Worm (Caenorhabditis elegans) whole organism, late embryonic: ENCODE data around the gene srh-281.

Source experiments
- C38D4.7 ChIP-seq: fragments of 200-800 bp; sonication (Bioruptor generic); optimal IDR thresholded peaks from 2 replicates; lab custom pipeline; 2018; ENCODE audit warnings: mild to moderate bottlenecking, missing genetic modification characterization, moderate library complexity, missing compliant biosample characterization
- K02D7.2 ChIP-seq: sonication (generic microtip); optimal IDR thresholded peaks from 2 replicates; lab custom pipeline; 2017; ENCODE audit warnings: mild to moderate bottlenecking, missing genetic modification characterization, missing compliant biosample characterization
- T23F11.4 ChIP-seq: fragments of 200-800 bp; sonication (Bioruptor generic); optimal IDR thresholded peaks from 2 replicates; lab custom pipeline; 2018; ENCODE audit warnings: mild to moderate bottlenecking, missing genetic modification characterization, missing compliant biosample characterization
- Y22D7AL.16 ChIP-seq: sonication (generic microtip); optimal IDR thresholded peaks from 2 replicates; lab custom pipeline; 2016; ENCODE audit warnings: missing genetic modification characterization, missing compliant biosample characterization
- ahr-1 ChIP-seq: sonication (generic microtip); optimal IDR thresholded peaks from 2 replicates; lab custom pipeline; 2016; ENCODE audit warnings: missing genetic modification characterization, missing compliant biosample characterization
- ama-1 ChIP-seq: fragments of 150-350 bp; optimal IDR thresholded peaks from 2 replicates; lab custom pipeline; 2014
- ceh-14 ChIP-seq: sonication (generic microtip); optimal IDR thresholded peaks from 2 replicates; lab custom pipeline; 2016; ENCODE audit warnings: missing genotype, missing genetic modification characterization, missing compliant biosample characterization
- ceh-18 ChIP-seq: sonication (generic microtip); optimal IDR thresholded peaks from 2 replicates; lab custom pipeline; 2016; ENCODE audit warnings: missing genetic modification characterization, missing compliant biosample characterization
- ceh-2 ChIP-seq: sonication (generic microtip); optimal IDR thresholded peaks from 2 replicates; lab custom pipeline; 2016; ENCODE audit warnings: missing genotype, missing genetic modification characterization, missing compliant biosample characterization
- ceh-24 ChIP-seq: sonication (generic microtip); optimal IDR thresholded peaks from 2 replicates; lab custom pipeline; 2016; ENCODE audit warnings: mild to moderate bottlenecking, missing genetic modification characterization, missing compliant biosample characterization
- ceh-34 ChIP-seq: sonication (generic microtip); optimal IDR thresholded peaks from 2 replicates; lab custom pipeline; 2016; ENCODE audit warnings: mild to moderate bottlenecking, missing genetic modification characterization, missing compliant biosample characterization
- ceh-48 ChIP-seq: sonication (generic microtip); optimal IDR thresholded peaks from 2 replicates; lab custom pipeline; 2016; ENCODE audit warnings: missing genetic modification characterization, inconsistent platforms, missing compliant biosample characterization
- elt-2 ChIP-seq: sonication (generic microtip); optimal IDR thresholded peaks from 2 replicates; lab custom pipeline; 2016; ENCODE audit warnings: missing genetic modification reagents, missing genetic modification characterization, missing compliant biosample characterization
- elt-4 ChIP-seq: sonication (generic microtip); optimal IDR thresholded peaks from 2 replicates; lab custom pipeline; 2016; ENCODE audit warnings: missing genetic modification characterization, missing compliant biosample characterization
- ets-4 ChIP-seq: sonication (generic microtip); optimal IDR thresholded peaks from 2 replicates; lab custom pipeline; 2016; ENCODE audit warnings: missing genetic modification characterization, missing compliant biosample characterization
- eyg-1 ChIP-seq: sonication (generic microtip); optimal IDR thresholded peaks from 2 replicates; lab custom pipeline; 2016; ENCODE audit warnings: missing genotype, missing genetic modification characterization, missing compliant biosample characterization
- fkh-10 ChIP-seq: fragments of 150-350 bp; optimal IDR thresholded peaks from 2 replicates; lab custom pipeline; 2014; ENCODE audit warnings: missing biosample characterization, missing genetic modification reagents, missing genetic modification characterization
- gmeb-2 ChIP-seq: sonication (generic microtip); optimal IDR thresholded peaks from 2 replicates; lab custom pipeline; 2016; ENCODE audit warnings: missing genetic modification characterization, inconsistent platforms, missing compliant biosample characterization
- hlh-13 ChIP-seq: fragments of 200-800 bp; sonication (Bioruptor generic); optimal IDR thresholded peaks from 2 replicates; lab custom pipeline; 2018; ENCODE audit warnings: mild to moderate bottlenecking, missing genetic modification characterization, missing compliant biosample characterization
- hlh-15 ChIP-seq: sonication (generic microtip); optimal IDR thresholded peaks from 2 replicates; lab custom pipeline; 2016; ENCODE audit warnings: missing genetic modification characterization, missing compliant biosample characterization
- hlh-30 ChIP-seq: sonication (generic microtip); optimal IDR thresholded peaks from 2 replicates; lab custom pipeline; 2017; ENCODE audit warnings: antibody characterized with exemption, missing genetic modification characterization, missing compliant biosample characterization; ENCODE audit not compliant: insufficient read depth
- hlh-6 ChIP-seq: sonication (generic microtip); optimal IDR thresholded peaks from 2 replicates; lab custom pipeline; 2016; ENCODE audit warnings: missing genotype, missing genetic modification characterization, missing compliant biosample characterization
- lim-6 ChIP-seq: sonication (generic microtip); optimal IDR thresholded peaks from 2 replicates; lab custom pipeline; 2016; ENCODE audit warnings: missing genetic modification characterization, missing compliant biosample characterization
- lin-11 ChIP-seq: fragments of 200-800 bp; sonication (Bioruptor generic); optimal IDR thresholded peaks from 2 replicates; lab custom pipeline; 2018; ENCODE audit warnings: mild to moderate bottlenecking, missing genetic modification characterization, missing compliant biosample characterization
- nfya-1 ChIP-seq: sonication (generic microtip); optimal IDR thresholded peaks from 2 replicates; lab custom pipeline; 2017; ENCODE audit warnings: missing genetic modification characterization, mild to moderate bottlenecking, missing compliant biosample characterization, antibody characterized with exemption, moderate library complexity
- nhr-11 ChIP-seq: fragments of 150-350 bp; optimal IDR thresholded peaks from 2 replicates; lab custom pipeline; 2014; ENCODE audit warnings: missing biosample characterization, missing genetic modification characterization
- nhr-232 ChIP-seq: sonication (generic microtip); optimal IDR thresholded peaks from 2 replicates; lab custom pipeline; 2016; ENCODE audit warnings: missing genetic modification characterization, missing compliant biosample characterization
- npax-4 ChIP-seq: sonication (generic microtip); optimal IDR thresholded peaks from 2 replicates; lab custom pipeline; 2016; ENCODE audit warnings: missing genetic modification characterization, missing compliant biosample characterization
- pag-3 ChIP-seq: sonication (generic microtip); optimal IDR thresholded peaks from 2 replicates; lab custom pipeline; 2016; ENCODE audit warnings: missing compliant biosample characterization, missing genetic modification characterization, borderline replicate concordance
- pax-1 ChIP-seq: fragments of 150-350 bp; optimal IDR thresholded peaks from 2 replicates; lab custom pipeline; 2014; ENCODE audit warnings: missing biosample characterization, missing genetic modification characterization
- pha-2 ChIP-seq: sonication (generic microtip); optimal IDR thresholded peaks from 2 replicates; lab custom pipeline; 2017; ENCODE audit warnings: mild to moderate bottlenecking, missing genetic modification characterization, missing compliant biosample characterization
- pha-4 ChIP-seq: fragments of 150-350 bp; optimal IDR thresholded peaks from 2 replicates; lab custom pipeline; 2018; ENCODE audit warnings: missing biosample characterization, missing genetic modification reagents, missing genetic modification characterization
- pqm-1 ChIP-seq: sonication (generic microtip); optimal IDR thresholded peaks from 2 replicates; lab custom pipeline; 2016; ENCODE audit warnings: missing genetic modification characterization, missing compliant biosample characterization
- rnt-1 ChIP-seq: sonication (generic microtip); optimal IDR thresholded peaks from 2 replicates; lab custom pipeline; 2016; ENCODE audit warnings: missing genetic modification characterization, missing compliant biosample characterization
- sdc-2 ChIP-seq: sonication (generic microtip); optimal IDR thresholded peaks from 2 replicates; lab custom pipeline; 2016; ENCODE audit warnings: missing genotype, missing genetic modification characterization, missing compliant biosample characterization
- sox-2 ChIP-seq: fragments of 200-800 bp; sonication (Bioruptor generic); IDR thresholded peaks from 2 replicates; pipeline ENCODE4 v1.3.6; 2022; ENCODE audit warnings: missing genetic modification reagents, missing genetic modification characterization, missing compliant biosample characterization
- sox-4 ChIP-seq: sonication (generic microtip); optimal IDR thresholded peaks from 2 replicates; lab custom pipeline; 2017; ENCODE audit warnings: mild to moderate bottlenecking, missing genetic modification characterization, inconsistent platforms, missing compliant biosample characterization
- syd-9 ChIP-seq: sonication (generic microtip); optimal IDR thresholded peaks from 2 replicates; lab custom pipeline; 2016; ENCODE audit warnings: mild to moderate bottlenecking, missing genetic modification characterization, moderate library complexity, missing compliant biosample characterization
- tbx-2 ChIP-seq: sonication (generic microtip); optimal IDR thresholded peaks from 2 replicates; lab custom pipeline; 2016; ENCODE audit warnings: missing genetic modification characterization, missing compliant biosample characterization
- ttx-3 ChIP-seq: sonication (generic microtip); optimal IDR thresholded peaks from 2 replicates; lab custom pipeline; 2016; ENCODE audit warnings: missing genetic modification reagents, missing genetic modification characterization, missing compliant biosample characterization
- unc-42 ChIP-seq: sonication (generic microtip); optimal IDR thresholded peaks from 2 replicates; lab custom pipeline; 2016; ENCODE audit warnings: missing genotype, missing genetic modification characterization, missing compliant biosample characterization
- unc-86 ChIP-seq: sonication (generic microtip); optimal IDR thresholded peaks from 2 replicates; lab custom pipeline; 2016; ENCODE audit warnings: missing genetic modification characterization, missing compliant biosample characterization
- zip-5 ChIP-seq: sonication (generic microtip); optimal IDR thresholded peaks from 2 replicates; lab custom pipeline; 2016; ENCODE audit warnings: missing genetic modification characterization, missing compliant biosample characterization

The srh-281 gene

ce11 chrV:16148805-16149204 lies 41.8 kb upstream of the srh-281 start, which contains the start of gene F10A3.4:
Gene F10A3.4, plus strand, starts transcription at chrV:16149105.
- TF ChIP-seq unc-86 (no peak), elt-4 (no peak), sox-2 (GFP tag; lab: Robert Waterston, UW) (no peak)
- TF ChIP-seq, all 69 proteins: peak for 0

- TF ChIP-seq fkh-10 (GFP tag; lab: Kevin White, UChicago): no peak
- TF ChIP-seq pha-4 (tag; lab: Kevin White, UChicago): no peak
- TF ChIP-seq T23F11.4 (GFP tag; lab: Kevin White, UChicago): no peak
- no peak for TF ChIP-seq hlh-13 (GFP tag; lab: Kevin White, UChicago)
- no peak for TF ChIP-seq nhr-232
- TF ChIP-seq ets-4 (tag; lab: Kevin White, UChicago): no peak
- TF ChIP-seq hlh-6 (tag; lab: Kevin White, UChicago): no peak
- no peak for TF ChIP-seq sox-2 (GFP tag; lab: Robert Waterston, UW)
- no peak for TF ChIP-seq zip-5 (tag; lab: Kevin White, UChicago)
- TF ChIP-seq lin-11 (tag; lab: Kevin White, UChicago): no peak
- no peak for TF ChIP-seq ceh-18 (tag; lab: Kevin White, UChicago)
- TF ChIP-seq ceh-14: no peak
- no peak for TF ChIP-seq ceh-24 (tag; lab: Kevin White, UChicago)
- TF ChIP-seq K02D7.2 (tag; lab: Kevin White, UChicago): no peak
- no peak for TF ChIP-seq pqm-1 (tag; lab: Kevin White, UChicago)
- TF ChIP-seq C38D4.7 (GFP tag; lab: Kevin White, UChicago): no peak
- no peak for TF ChIP-seq elt-4
- no peak for TF ChIP-seq sdc-2 (tag; lab: Kevin White, UChicago)
Observed at ce11 chrV:16153375-16153774, 37.2 kb upstream of the srh-281 start, which contains the start of gene str-254. Gene str-254, minus strand, starts transcription at chrV:16153475.

ce11 chrV:16155111-16155510 lies 35.5 kb upstream of the srh-281 start, which contains the start of gene str-97:
Gene str-97, minus strand, starts transcription at chrV:16155211.
- no peak for TF ChIP-seq ceh-18 (tag; lab: Kevin White, UChicago)
- TF ChIP-seq eyg-1: no peak
- no peak for TF ChIP-seq pqm-1 (tag; lab: Kevin White, UChicago)
- TF ChIP-seq lim-6 (tag; lab: Kevin White, UChicago): no peak
- TF ChIP-seq unc-42: no peak
- TF ChIP-seq pax-1 (tag; lab: Kevin White, UChicago): no peak
- TF ChIP-seq pha-4 (tag; lab: Kevin White, UChicago): no peak
- TF ChIP-seq ceh-2 (tag; lab: Kevin White, UChicago): no peak
- no peak for TF ChIP-seq ceh-34 (tag; lab: Kevin White, UChicago)
- TF ChIP-seq nhr-11: no peak
- TF ChIP-seq ahr-1 (tag; lab: Kevin White, UChicago): no peak
- TF ChIP-seq hlh-30 (tag; lab: Kevin White, UChicago): no peak
- TF ChIP-seq ets-4 (tag; lab: Kevin White, UChicago): no peak
- TF ChIP-seq elt-2 (tag; lab: Kevin White, UChicago): no peak
- TF ChIP-seq npax-4: no peak
- no peak for TF ChIP-seq rnt-1 (tag; lab: Kevin White, UChicago)
- no peak for TF ChIP-seq nfya-1 (tag; lab: Kevin White, UChicago)
- no peak for TF ChIP-seq pag-3
- TF ChIP-seq hlh-6 (tag; lab: Kevin White, UChicago): no peak

ce11 chrV:16158391-16158790 lies 32.2 kb upstream of the srh-281 start, which contains the start of gene str-99:
Gene str-99, minus strand, starts transcription at chrV:16158491.
- TF ChIP-seq ahr-1 (tag; lab: Kevin White, UChicago) (no peak), ama-1 (lab: Kevin White, UChicago) (no peak), hlh-15 (tag; lab: Kevin White, UChicago) (no peak), ceh-48 (no peak), tbx-2 (tag; lab: Kevin White, UChicago) (no peak), sox-4 (no peak), rnt-1 (tag; lab: Kevin White, UChicago) (no peak), pha-4 (tag; lab: Kevin White, UChicago) (no peak), unc-86 (no peak), ets-4 (tag; lab: Kevin White, UChicago) (no peak), lin-11 (tag; lab: Kevin White, UChicago) (no peak), pha-2 (tag; lab: Kevin White, UChicago) (no peak), syd-9 (no peak), hlh-6 (tag; lab: Kevin White, UChicago) (no peak), gmeb-2 (no peak), ttx-3 (tag; lab: Kevin White, UChicago) (no peak), ceh-24 (tag; lab: Kevin White, UChicago) (no peak), Y22D7AL.16 (tag; lab: Kevin White, UChicago) (no peak)
- TF ChIP-seq, all 69 proteins: peak for 0
